Worm (Caenorhabditis elegans): ENCODE data around the gene ppm-1.D.

ppm-1.D gene

DNA sequence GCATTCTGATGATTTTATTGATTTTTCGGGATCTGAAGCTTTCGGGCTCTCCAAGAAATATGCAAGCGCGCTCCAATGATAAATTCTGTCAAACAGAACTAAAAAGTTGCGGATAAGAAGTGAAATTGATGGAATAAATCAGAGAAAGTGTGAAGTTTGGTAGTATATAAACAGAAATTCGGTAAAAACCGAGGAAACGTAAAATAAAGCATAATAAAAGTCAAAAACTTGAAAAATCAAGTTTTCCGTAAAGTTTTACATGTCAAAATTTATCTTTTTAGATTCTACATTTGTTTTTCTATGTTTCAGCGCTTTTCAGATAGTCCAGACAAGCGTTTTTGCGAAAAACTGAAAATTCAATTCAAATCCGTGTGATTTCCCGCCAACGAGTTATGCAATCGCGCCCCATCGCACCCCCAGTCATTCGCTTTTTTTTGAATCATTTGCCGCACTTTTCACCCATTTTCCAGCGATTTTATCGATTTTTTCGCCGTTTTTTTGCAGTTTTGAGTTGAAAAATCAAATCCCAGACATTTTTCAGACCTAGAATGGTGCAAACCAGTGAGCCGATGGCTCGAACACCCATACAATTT, at the start of gene ppm-1.D, which contains the start of gene Y54F10BM.13:
Gene ppm-1.D, plus strand, starts transcription at position 540 of the 593 bp plus-strand sequence.
Gene Y54F10BM.13, minus strand, starts transcription at position 51 of the 593 bp plus-strand sequence.
- no peak for TF ChIP-seq nhr-21 (tag; optimal IDR thresholded peaks at IDR 0.05)
- TF ChIP-seq elt-1 (tag; optimal IDR thresholded peaks at IDR 0.05): no peak
- no peak for TF ChIP-seq F13H6.1 (tag; optimal IDR thresholded peaks at IDR 0.05)
- TF ChIP-seq lsy-2 (tag; optimal IDR thresholded peaks at IDR 0.05): peak in 1 of 2 experiments; percentile 50
- TF ChIP-seq sma-3 (GFP tag; optimal IDR thresholded peaks at IDR 0.05): no peak
- TF ChIP-seq dmd-4 (tag; optimal IDR thresholded peaks at IDR 0.05): no peak
- no peak for TF ChIP-seq nhr-6 (tag; optimal IDR thresholded peaks at IDR 0.05)
- TF ChIP-seq skn-1 (tag; optimal IDR thresholded peaks at IDR 0.05): no peak
- TF ChIP-seq ztf-1 (GFP tag; conservative IDR thresholded peaks at IDR 0.05): no peak
- no peak for TF ChIP-seq Y55F3AM.14 (GFP tag; optimal IDR thresholded peaks at IDR 0.05)
- no peak for TF ChIP-seq ama-1 (optimal IDR thresholded peaks at IDR 0.05)
- no peak for TF ChIP-seq mbf-1 (tag; optimal IDR thresholded peaks at IDR 0.05)
- TF ChIP-seq nhr-25 (tag; optimal IDR thresholded peaks at IDR 0.05): no peak
- no peak for TF ChIP-seq mdl-1 (tag; optimal IDR thresholded peaks at IDR 0.05)
- no peak for TF ChIP-seq nhr-10 (tag; optimal IDR thresholded peaks at IDR 0.05)
- no peak for TF ChIP-seq nhr-237 (tag; optimal IDR thresholded peaks at IDR 0.05)
- TF ChIP-seq nhr-129 (tag; optimal IDR thresholded peaks at IDR 0.05): peak; percentile 6
- no peak for TF ChIP-seq nhr-77 (tag; optimal IDR thresholded peaks at IDR 0.05)
- TF ChIP-seq lin-13 (GFP tag; optimal IDR thresholded peaks at IDR 0.05): peak; percentile 53
- TF ChIP-seq alr-1 (tag; optimal IDR thresholded peaks at IDR 0.05): no peak
- no peak for TF ChIP-seq aly-2 (tag; optimal IDR thresholded peaks at IDR 0.05)
- no peak for TF ChIP-seq sma-9 (GFP tag; optimal IDR thresholded peaks at IDR 0.05)
- no peak for TF ChIP-seq sma-9 (tag; optimal IDR thresholded peaks at IDR 0.05)
- no peak for TF ChIP-seq blmp-1 (tag; optimal IDR thresholded peaks at IDR 0.05; ENCODE audit: insufficient read depth)
- no peak for TF ChIP-seq unc-39 (tag; optimal IDR thresholded peaks at IDR 0.05)
- TF ChIP-seq unc-55 (GFP tag; optimal IDR thresholded peaks at IDR 0.05): peak; percentile 21
- no peak for TF ChIP-seq peb-1 (tag; optimal IDR thresholded peaks at IDR 0.05)
- no peak for TF ChIP-seq nhr-12 (tag; optimal IDR thresholded peaks at IDR 0.05)
- no peak for TF ChIP-seq ceh-16 (tag; optimal IDR thresholded peaks at IDR 0.05)
- peak; percentile 8 for TF ChIP-seq C34F6.9 (tag; optimal IDR thresholded peaks at IDR 0.05)
- TF ChIP-seq ceh-82 (tag; optimal IDR thresholded peaks at IDR 0.05): no peak
- TF ChIP-seq gmeb-1 (tag; optimal IDR thresholded peaks at IDR 0.05): peak; percentile 87
- no peak for TF ChIP-seq lin-39 (tag; optimal IDR thresholded peaks at IDR 0.05)
- no peak for TF ChIP-seq lin-11 (tag; optimal IDR thresholded peaks at IDR 0.05)
- TF ChIP-seq ztf-11 (tag; optimal IDR thresholded peaks at IDR 0.05): no peak
- no peak for TF ChIP-seq egl-27 (tag; optimal IDR thresholded peaks at IDR 0.05)
- TF ChIP-seq fos-1 (tag; optimal IDR thresholded peaks at IDR 0.05): peak; percentile 11
- TF ChIP-seq ZK546.5 (tag; optimal IDR thresholded peaks at IDR 0.05): no peak
- TF ChIP-seq nhr-23 (tag; optimal IDR thresholded peaks at IDR 0.05): no peak
- TF ChIP-seq snpc-4 (tag; optimal IDR thresholded peaks at IDR 0.05): no peak
- no peak for TF ChIP-seq crh-2 (tag; optimal IDR thresholded peaks at IDR 0.05)
- no peak for TF ChIP-seq nhr-11 (tag; optimal IDR thresholded peaks at IDR 0.05)
- no peak for TF ChIP-seq elt-3 (tag; optimal IDR thresholded peaks at IDR 0.05)

DNA sequence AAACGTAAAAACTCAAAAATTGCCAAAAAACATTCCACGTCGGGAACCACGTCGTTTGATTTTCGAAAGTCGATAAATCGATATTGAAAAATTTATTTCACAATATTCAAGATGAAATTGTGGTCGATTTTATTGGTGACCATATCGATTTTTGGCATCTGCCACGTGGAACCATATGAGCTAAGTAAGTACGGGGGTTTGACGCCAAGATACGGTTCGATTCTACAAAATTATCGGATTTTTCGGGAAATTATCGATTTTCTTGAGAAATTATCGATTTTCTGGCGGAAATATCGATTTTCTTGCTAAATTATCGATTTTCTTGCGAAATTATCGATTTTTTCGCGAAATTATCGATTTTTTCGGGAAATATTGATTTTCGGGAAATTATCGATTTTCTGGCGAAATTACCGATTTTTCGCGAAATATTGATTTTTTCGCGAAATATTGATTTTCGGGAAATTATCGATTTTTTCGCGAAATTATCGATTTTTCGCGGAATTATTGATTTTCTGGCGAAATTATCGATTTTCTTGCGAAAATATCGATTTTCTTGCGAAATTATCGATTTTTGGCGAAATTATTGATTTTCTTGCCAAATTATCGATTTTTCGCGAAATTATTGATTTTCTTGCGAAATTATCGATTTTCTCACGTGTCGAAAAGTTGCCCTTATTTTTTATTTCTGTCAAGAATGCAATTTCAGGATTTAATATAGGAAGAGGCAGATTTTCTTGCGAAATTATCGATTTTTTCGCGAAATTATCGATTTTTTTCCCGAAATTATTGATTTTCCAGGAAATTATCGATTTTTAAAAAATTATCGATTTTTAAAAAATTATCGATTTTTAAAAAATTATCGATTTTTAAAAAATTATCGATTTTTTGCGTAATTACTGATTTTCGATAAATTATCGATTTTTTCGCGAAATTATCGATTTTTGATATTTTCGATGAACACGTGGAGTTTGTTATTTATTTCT, 49.1 kb upstream of the ppm-1.D start, which contains the start of gene Y54F10BM.3:
Gene Y54F10BM.3, plus strand, starts transcription at position 51 of the 983 bp plus-strand sequence.
- TF ChIP-seq C34F6.9 (tag; optimal IDR thresholded peaks at IDR 0.05): no peak
